Worm (Caenorhabditis elegans) whole organism, L3 larva: Measurements from ENCODE around the gene C49C8.5.

ENCODE experiments used
- aly-2 ChIP-seq: fragments of 150-350 bp; optimal IDR thresholded peaks from 2 replicates; lab custom pipeline; 2014; ENCODE audit warnings: missing biosample characterization, missing genetic modification characterization
- elt-1 ChIP-seq: fragments of 150-350 bp; optimal IDR thresholded peaks from 2 replicates; lab custom pipeline; 2014; ENCODE audit warnings: missing biosample characterization, missing genetic modification characterization
- lsy-12 ChIP-seq: sonication (generic microtip); optimal IDR thresholded peaks from 2 replicates; lab custom pipeline; 2016; ENCODE audit warnings: mild to moderate bottlenecking, missing genetic modification characterization, missing compliant biosample characterization
- nhr-237 ChIP-seq: fragments of 150-350 bp; optimal IDR thresholded peaks from 2 replicates; lab custom pipeline; 2014; ENCODE audit warnings: missing biosample characterization, missing genetic modification characterization
- nhr-25 ChIP-seq: sonication (generic microtip); optimal IDR thresholded peaks from 2 replicates; lab custom pipeline; 2017; ENCODE audit warnings: missing biosample characterization, missing genetic modification characterization
- nhr-28 ChIP-seq: fragments of 150-350 bp; optimal IDR thresholded peaks from 2 replicates; lab custom pipeline; 2014; ENCODE audit warnings: missing biosample characterization, missing genetic modification characterization
- nhr-76 ChIP-seq: fragments of 150-350 bp; sonication (generic microtip); optimal IDR thresholded peaks from 5 replicates; lab custom pipeline; 2014; ENCODE audit warnings: missing biosample characterization, missing genetic modification characterization
- pha-4 ChIP-seq: fragments of 150-350 bp; optimal IDR thresholded peaks from 2 replicates; lab custom pipeline; 2014; ENCODE audit warnings: missing biosample characterization, missing genetic modification reagents, missing genetic modification characterization

DNA sequence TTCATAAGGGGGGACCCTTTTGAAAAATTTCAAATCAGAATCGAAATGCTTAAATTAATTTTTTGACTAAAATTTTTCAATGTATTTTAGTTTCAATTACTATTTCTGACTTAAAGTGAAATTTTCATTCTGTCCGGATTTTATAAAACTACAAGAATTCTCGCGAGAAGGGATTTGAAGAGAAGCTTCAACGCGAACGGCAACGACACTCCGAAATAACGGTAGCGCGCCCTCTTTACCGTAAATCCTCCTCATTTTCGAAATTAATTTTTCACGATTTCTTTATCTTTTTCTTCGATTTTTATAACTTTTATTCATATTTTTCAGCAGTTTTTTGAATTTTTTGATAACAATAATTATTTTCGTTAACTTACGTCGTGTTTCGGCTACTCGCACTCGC is 12.3 kb upstream of the C49C8.5 start:
- TF ChIP-seq nhr-237 (tag; lab: Kevin White, UChicago): no peak
- TF ChIP-seq pha-4 (tag; lab: Kevin White, UChicago): no peak
- TF ChIP-seq aly-2 (tag; lab: Kevin White, UChicago): no peak
- no peak for TF ChIP-seq nhr-76
- TF ChIP-seq nhr-25: no peak
- TF ChIP-seq nhr-28 (tag; lab: Kevin White, UChicago): no peak
- TF ChIP-seq elt-1 (tag; lab: Kevin White, UChicago): no peak
- TF ChIP-seq lsy-12 (tag; lab: Kevin White, UChicago): no peak
